Worm (Caenorhabditis elegans) whole organism, midembryonic: ENCODE data around the gene fbxa-81.

Source experiments
- T22C8.4 ChIP-seq: fragments of 200-800 bp; sonication (Bioruptor generic); IDR thresholded peaks from 2 replicates; pipeline ENCODE4 v1.3.6; 2022; ENCODE audit warnings: missing genetic modification characterization, missing compliant biosample characterization
- cog-1 ChIP-seq: sonication (generic microtip); optimal IDR thresholded peaks from 2 replicates; lab custom pipeline; 2016; ENCODE audit warnings: missing genetic modification characterization, missing compliant biosample characterization
- flt-1 ChIP-seq: fragments of 200-800 bp; sonication (Bioruptor generic); IDR thresholded peaks from 2 replicates; pipeline ENCODE4 v1.3.6; 2022; ENCODE audit warnings: missing genetic modification characterization, missing compliant biosample characterization
- klf-2 ChIP-seq: fragments of 200-800 bp; sonication (Bioruptor generic); conservative IDR thresholded peaks from 2 replicates; pipeline ENCODE4 v1.3.6; 2022; ENCODE audit warnings: missing genetic modification reagents, missing genetic modification characterization, missing compliant biosample characterization
- med-1 ChIP-seq: sonication (generic microtip); optimal IDR thresholded peaks from 2 replicates; lab custom pipeline; 2017; ENCODE audit warnings: missing genetic modification characterization, mild to moderate bottlenecking, missing compliant biosample characterization, antibody characterized with exemption, missing genetic modification reagents; ENCODE audit not compliant: insufficient read depth
- ref-1 ChIP-seq: fragments of 200-800 bp; sonication (Bioruptor generic); conservative IDR thresholded peaks from 2 replicates; pipeline ENCODE4 v1.3.6; 2022; ENCODE audit warnings: missing genetic modification reagents, missing genetic modification characterization, missing compliant biosample characterization
- tab-1 ChIP-seq: fragments of 200-800 bp; sonication (Bioruptor generic); IDR thresholded peaks from 2 replicates; pipeline ENCODE4 v1.3.6; 2022; ENCODE audit warnings: missing genetic modification characterization, missing compliant biosample characterization
- ztf-23 ChIP-seq: fragments of 200-800 bp; sonication (Bioruptor generic); IDR thresholded peaks from 2 replicates; pipeline ENCODE4 v1.3.6; 2022; ENCODE audit warnings: missing genetic modification reagents, missing genetic modification characterization, missing compliant biosample characterization
- ztf-29 ChIP-seq: fragments of 200-800 bp; sonication (Bioruptor generic); IDR thresholded peaks from 2 replicates; pipeline ENCODE4 v1.3.6; 2022; ENCODE audit warnings: missing genetic modification reagents, missing genetic modification characterization, missing compliant biosample characterization

The fbxa-81 gene

ce11 chrX:14515028-14515427, 26.9 kb downstream of the fbxa-81 start, which contains the start of gene gcsh-1:
Gene gcsh-1 (minus strand): TSS chrX:14515073.
- TF ChIP-seq T22C8.4 (GFP tag; lab: Robert Waterston, UW) (no peak), med-1 (GFP tag; lab: Kevin White, UChicago) (no peak), ztf-29 (GFP tag; lab: Robert Waterston, UW) (no peak), ref-1 (GFP tag; lab: Robert Waterston, UW) (no peak), flt-1 (GFP tag; lab: Robert Waterston, UW) (no peak), tab-1 (GFP tag; lab: Robert Waterston, UW) (no peak), ztf-23 (GFP tag; lab: Robert Waterston, UW) (no peak), klf-2 (no peak), cog-1 (tag; lab: Kevin White, UChicago) (no peak)

- no peak for TF ChIP-seq ref-1 (GFP tag; lab: Robert Waterston, UW)
- peak; percentile 54; the same call in 1 of the 2 replicates for TF ChIP-seq T22C8.4 (GFP tag; lab: Robert Waterston, UW)
These were observed 28.4 kb downstream of the fbxa-81 start for ce11 chrX:14513462-14513861.

ce11 chrX:14512817-14513216, 29.1 kb downstream of the fbxa-81 start, which contains the start of gene fbxa-141:
Gene fbxa-141 (minus strand): TSS chrX:14512917.
- TF ChIP-seq ztf-29 (GFP tag; lab: Robert Waterston, UW) (no peak), flt-1 (GFP tag; lab: Robert Waterston, UW) (no peak)

- no peak for TF ChIP-seq tab-1 (GFP tag; lab: Robert Waterston, UW)
- TF ChIP-seq med-1 (GFP tag; lab: Kevin White, UChicago): no peak
- no peak for TF ChIP-seq klf-2
- TF ChIP-seq ztf-29 (GFP tag; lab: Robert Waterston, UW): no peak
- no peak for TF ChIP-seq ref-1 (GFP tag; lab: Robert Waterston, UW)
- TF ChIP-seq flt-1 (GFP tag; lab: Robert Waterston, UW): no peak
- no peak for TF ChIP-seq T22C8.4 (GFP tag; lab: Robert Waterston, UW)
- no peak for TF ChIP-seq cog-1 (tag; lab: Kevin White, UChicago)
- no peak for TF ChIP-seq ztf-23 (GFP tag; lab: Robert Waterston, UW)
These were observed 31.5 kb downstream of the fbxa-81 start for ce11 chrX:14510358-14510757.

- TF ChIP-seq med-1 (GFP tag; lab: Kevin White, UChicago): no peak
- no peak for TF ChIP-seq klf-2
These were observed 33.1 kb downstream of the fbxa-81 start for ce11 chrX:14508823-14509259.

- TF ChIP-seq klf-2 (no peak), cog-1 (tag; lab: Kevin White, UChicago) (no peak), med-1 (GFP tag; lab: Kevin White, UChicago) (no peak), ztf-29 (GFP tag; lab: Robert Waterston, UW) (no peak), flt-1 (GFP tag; lab: Robert Waterston, UW) (no peak), ref-1 (GFP tag; lab: Robert Waterston, UW) (no peak), ztf-23 (GFP tag; lab: Robert Waterston, UW) (no peak), tab-1 (GFP tag; lab: Robert Waterston, UW) (no peak), T22C8.4 (GFP tag; lab: Robert Waterston, UW) (no peak)
These were observed 33.9 kb downstream of the fbxa-81 start for ce11 chrX:14507992-14508391.

ce11 chrX:14505578-14506353, 36.1 kb downstream of the fbxa-81 start:
- TF ChIP-seq flt-1 (GFP tag; lab: Robert Waterston, UW): peak; percentile 18; the same call in 1 of the 2 replicates
- TF ChIP-seq ztf-29 (GFP tag; lab: Robert Waterston, UW): no peak

ce11 chrX:14504551-14504902, 37.4 kb downstream of the fbxa-81 start:
- no peak for TF ChIP-seq tab-1 (GFP tag; lab: Robert Waterston, UW)
- no peak for TF ChIP-seq ztf-29 (GFP tag; lab: Robert Waterston, UW)
- no peak for TF ChIP-seq cog-1 (tag; lab: Kevin White, UChicago)
- TF ChIP-seq ref-1 (GFP tag; lab: Robert Waterston, UW): no peak
- TF ChIP-seq klf-2: no peak
- no peak for TF ChIP-seq med-1 (GFP tag; lab: Kevin White, UChicago)
- no peak for TF ChIP-seq T22C8.4 (GFP tag; lab: Robert Waterston, UW)
- no peak for TF ChIP-seq ztf-23 (GFP tag; lab: Robert Waterston, UW)
- TF ChIP-seq flt-1 (GFP tag; lab: Robert Waterston, UW): no peak

- TF ChIP-seq cog-1 (tag; lab: Kevin White, UChicago) (peak; percentile 33), ztf-29 (GFP tag; lab: Robert Waterston, UW) (peak; percentile 45; the same call in 1 of the 2 replicates), ztf-23 (GFP tag; lab: Robert Waterston, UW) (0 out of 2 replicates have a peak, but pooled peaks have one; percentile 17), klf-2 (no peak), T22C8.4 (GFP tag; lab: Robert Waterston, UW) (no peak), tab-1 (GFP tag; lab: Robert Waterston, UW) (peak; percentile 67; the same call in 1 of the 2 replicates), flt-1 (GFP tag; lab: Robert Waterston, UW) (peak; percentile 73; the same call in 1 of the 2 replicates), ref-1 (GFP tag; lab: Robert Waterston, UW) (no peak)
These were observed 37.9 kb downstream of the fbxa-81 start, which contains the start of gene M163.1 for ce11 chrX:14503800-14504550. Gene M163.1 (minus strand): TSS chrX:14503824.
